Worm (Caenorhabditis elegans) whole organism, late embryonic: ENCODE measurements around the gene Y79H2A.3.

Source experiments
- ceh-14 ChIP-seq: sonication (generic microtip); optimal IDR thresholded peaks from 2 replicates; lab custom pipeline; 2016; ENCODE audit warnings: missing genotype, missing genetic modification characterization, missing compliant biosample characterization
- ceh-6 ChIP-seq: fragments of 200-800 bp; sonication (Bioruptor generic); optimal IDR thresholded peaks from 2 replicates; lab custom pipeline; 2018; ENCODE audit warnings: mild to moderate bottlenecking, missing genetic modification characterization, missing compliant biosample characterization
- ceh-9 ChIP-seq: sonication (generic microtip); optimal IDR thresholded peaks from 2 replicates; lab custom pipeline; 2016; ENCODE audit warnings: mild to moderate bottlenecking, missing genetic modification characterization, inconsistent platforms, missing compliant biosample characterization
- ets-4 ChIP-seq: sonication (generic microtip); optimal IDR thresholded peaks from 2 replicates; lab custom pipeline; 2016; ENCODE audit warnings: missing genetic modification characterization, missing compliant biosample characterization
- eyg-1 ChIP-seq: sonication (generic microtip); optimal IDR thresholded peaks from 2 replicates; lab custom pipeline; 2016; ENCODE audit warnings: missing genotype, missing genetic modification characterization, missing compliant biosample characterization
- fkh-10 ChIP-seq: fragments of 150-350 bp; optimal IDR thresholded peaks from 2 replicates; lab custom pipeline; 2014; ENCODE audit warnings: missing biosample characterization, missing genetic modification reagents, missing genetic modification characterization
- lin-11 ChIP-seq: fragments of 200-800 bp; sonication (Bioruptor generic); optimal IDR thresholded peaks from 2 replicates; lab custom pipeline; 2018; ENCODE audit warnings: mild to moderate bottlenecking, missing genetic modification characterization, missing compliant biosample characterization
- nfya-1 ChIP-seq: sonication (generic microtip); optimal IDR thresholded peaks from 2 replicates; lab custom pipeline; 2017; ENCODE audit warnings: missing genetic modification characterization, mild to moderate bottlenecking, missing compliant biosample characterization, antibody characterized with exemption, moderate library complexity
- nhr-11 ChIP-seq: fragments of 150-350 bp; optimal IDR thresholded peaks from 2 replicates; lab custom pipeline; 2014; ENCODE audit warnings: missing biosample characterization, missing genetic modification characterization
- odd-2 ChIP-seq: sonication (generic microtip); optimal IDR thresholded peaks from 2 replicates; lab custom pipeline; 2017; ENCODE audit warnings: antibody characterized with exemption, mild to moderate bottlenecking, missing genetic modification characterization, missing compliant biosample characterization
- pqm-1 ChIP-seq: sonication (generic microtip); optimal IDR thresholded peaks from 2 replicates; lab custom pipeline; 2016; ENCODE audit warnings: missing genetic modification characterization, missing compliant biosample characterization
- rnt-1 ChIP-seq: sonication (generic microtip); optimal IDR thresholded peaks from 2 replicates; lab custom pipeline; 2016; ENCODE audit warnings: missing genetic modification characterization, missing compliant biosample characterization
- sdc-2 ChIP-seq: sonication (generic microtip); optimal IDR thresholded peaks from 2 replicates; lab custom pipeline; 2016; ENCODE audit warnings: missing genotype, missing genetic modification characterization, missing compliant biosample characterization
- unc-86 ChIP-seq: sonication (generic microtip); optimal IDR thresholded peaks from 2 replicates; lab custom pipeline; 2016; ENCODE audit warnings: missing genetic modification characterization, missing compliant biosample characterization

ce11 chrIII:12077456-12077855 lies 25.4 kb upstream of the Y79H2A.3 start, which contains the start of gene php-3:
- TF ChIP-seq odd-2 (tag; lab: Kevin White, UChicago) (no peak), nfya-1 (tag; lab: Kevin White, UChicago) (no peak), unc-86 (tag; lab: Kevin White, UChicago) (no peak), eyg-1 (tag; lab: Kevin White, UChicago) (no peak), fkh-10 (GFP tag; lab: Kevin White, UChicago) (no peak), ceh-14 (tag; lab: Kevin White, UChicago) (no peak), sdc-2 (tag; lab: Kevin White, UChicago) (no peak), ceh-9 (tag; lab: Kevin White, UChicago) (no peak), ets-4 (no peak), rnt-1 (tag; lab: Kevin White, UChicago) (no peak), ceh-6 (GFP tag; lab: Kevin White, UChicago) (no peak), lin-11 (tag; lab: Kevin White, UChicago) (no peak), nhr-11 (no peak), pqm-1 (no peak)
